Worm (Caenorhabditis elegans) whole organism, young adult: Measurements from ENCODE around the gene lgc-43.
A peak's percentile ranks its signal among the peaks of the same experiment; 100 is the strongest.

Source experiments
- B0035.1 ChIP-seq: sonication (generic microtip); optimal IDR thresholded peaks from 2 replicates; lab custom pipeline; 2016; ENCODE audit warnings: missing genetic modification characterization, mild to moderate bottlenecking, missing compliant biosample characterization, missing genotype, missing genetic modification reagents
- B0336.3 ChIP-seq: fragments of 200-800 bp; sonication (Bioruptor generic); IDR thresholded peaks from 2 replicates; pipeline ENCODE4 v1.3.6; 2022; ENCODE audit warnings: missing genetic modification characterization, missing compliant biosample characterization
- C06A6.2 ChIP-seq: fragments of 200-800 bp; sonication (Bioruptor generic); conservative IDR thresholded peaks from 2 replicates; pipeline ENCODE4 v1.3.6; 2022; ENCODE audit warnings: missing genetic modification characterization, missing compliant biosample characterization
- F10E7.11 ChIP-seq: sonication (generic microtip); optimal IDR thresholded peaks from 2 replicates; lab custom pipeline; 2017; ENCODE audit warnings: mild to moderate bottlenecking, missing genetic modification characterization, moderate library complexity, missing compliant biosample characterization
- F33H1.4 ChIP-seq: fragments of 200-800 bp; sonication (Bioruptor generic); IDR thresholded peaks from 2 replicates; pipeline ENCODE4 v1.3.6; 2022; ENCODE audit warnings: missing genetic modification reagents, missing genetic modification characterization, missing compliant biosample characterization
- F37B4.10 ChIP-seq: fragments of 200-800 bp; sonication (Bioruptor generic); IDR thresholded peaks from 2 replicates; pipeline ENCODE4 v1.3.6; 2022; ENCODE audit warnings: missing genetic modification characterization, missing compliant biosample characterization
- F52B5.7 ChIP-seq: sonication (generic microtip); optimal IDR thresholded peaks from 2 replicates; lab custom pipeline; 2016; ENCODE audit warnings: mild to moderate bottlenecking, missing genetic modification characterization, missing compliant biosample characterization
- F55B11.4 ChIP-seq: sonication (generic microtip); optimal IDR thresholded peaks from 2 replicates; lab custom pipeline; 2016; ENCODE audit warnings: missing compliant biosample characterization, missing genetic modification characterization, borderline replicate concordance; ENCODE audit not compliant: insufficient read depth
- F57A8.1 ChIP-seq: fragments of 200-800 bp; sonication (Bioruptor generic); optimal IDR thresholded peaks from 2 replicates; lab custom pipeline; 2018; ENCODE audit warnings: mild to moderate bottlenecking, missing genetic modification characterization, moderate library complexity, missing compliant biosample characterization
- K12H6.12 ChIP-seq: fragments of 200-800 bp; sonication (Bioruptor generic); optimal IDR thresholded peaks from 2 replicates; lab custom pipeline; 2018; ENCODE audit warnings: mild to moderate bottlenecking, missing genetic modification characterization, missing compliant biosample characterization
- T07F8.4 ChIP-seq: sonication (generic microtip); optimal IDR thresholded peaks from 2 replicates; lab custom pipeline; 2016; ENCODE audit warnings: mild to moderate bottlenecking, missing genetic modification characterization, moderate library complexity, missing compliant biosample characterization
- Y53G8AR.9 ChIP-seq: fragments of 200-800 bp; sonication (Bioruptor generic); conservative IDR thresholded peaks from 2 replicates; pipeline ENCODE4 v1.3.6; 2022; ENCODE audit warnings: missing genetic modification reagents, missing genetic modification characterization, missing compliant biosample characterization
- Y56A3A.18 ChIP-seq: fragments of 200-800 bp; sonication (Bioruptor generic); IDR thresholded peaks from 2 replicates; pipeline ENCODE4 v1.3.6; 2022; ENCODE audit warnings: missing genetic modification reagents, missing genetic modification characterization, missing compliant biosample characterization
- ZK185.1 ChIP-seq: sonication (generic microtip); optimal IDR thresholded peaks from 2 replicates; lab custom pipeline; 2016; ENCODE audit warnings: mild to moderate bottlenecking, missing genetic modification characterization, missing compliant biosample characterization; ENCODE audit not compliant: poor library complexity, severe bottlenecking
- aptf-3 ChIP-seq: fragments of 200-800 bp; sonication (Bioruptor generic); IDR thresholded peaks from 2 replicates; pipeline ENCODE4 v1.3.6; 2022; ENCODE audit warnings: missing genetic modification characterization, missing compliant biosample characterization
- atf-7 ChIP-seq: sonication (generic microtip); optimal IDR thresholded peaks from 2 replicates; lab custom pipeline; 2017; ENCODE audit warnings: mild to moderate bottlenecking, missing genetic modification characterization, missing compliant biosample characterization
- attf-5 ChIP-seq: fragments of 200-800 bp; sonication (Bioruptor generic); optimal IDR thresholded peaks from 2 replicates; lab custom pipeline; 2018; ENCODE audit warnings: mild to moderate bottlenecking, missing genetic modification characterization, missing compliant biosample characterization
- bed-2 ChIP-seq: fragments of 200-800 bp; sonication (Bioruptor generic); IDR thresholded peaks from 2 replicates; pipeline ENCODE4 v1.3.6; 2022; ENCODE audit warnings: missing genetic modification reagents, missing genetic modification characterization, missing compliant biosample characterization
- cebp-2 ChIP-seq: fragments of 200-800 bp; sonication (Bioruptor generic); IDR thresholded peaks from 2 replicates; pipeline ENCODE4 v1.3.6; 2022; ENCODE audit warnings: missing genetic modification characterization, missing compliant biosample characterization
- ceh-40 ChIP-seq: fragments of 200-800 bp; sonication (Bioruptor generic); IDR thresholded peaks from 2 replicates; pipeline ENCODE4 v1.3.6; 2022; ENCODE audit warnings: missing genetic modification characterization, missing compliant biosample characterization
- ceh-58 ChIP-seq: fragments of 200-800 bp; sonication (Bioruptor generic); IDR thresholded peaks from 2 replicates; pipeline ENCODE4 v1.3.6; 2022; ENCODE audit warnings: missing genetic modification characterization, missing compliant biosample characterization
- ceh-79 ChIP-seq: sonication (generic microtip); optimal IDR thresholded peaks from 2 replicates; lab custom pipeline; 2017; ENCODE audit warnings: mild to moderate bottlenecking, missing genetic modification characterization, missing compliant biosample characterization
- ceh-91 ChIP-seq: fragments of 200-800 bp; sonication (Bioruptor generic); IDR thresholded peaks from 2 replicates; pipeline ENCODE4 v1.3.6; 2022; ENCODE audit warnings: missing genetic modification reagents, missing genetic modification characterization, missing compliant biosample characterization
- die-1 ChIP-seq: sonication (generic microtip); optimal IDR thresholded peaks from 2 replicates; lab custom pipeline; 2016; ENCODE audit warnings: missing genotype, mild to moderate bottlenecking, missing genetic modification characterization, missing compliant biosample characterization
- dox-1 ChIP-seq: fragments of 200-800 bp; sonication (Bioruptor generic); IDR thresholded peaks from 2 replicates; pipeline ENCODE4 v1.3.6; 2022; ENCODE audit warnings: missing genetic modification reagents, missing genetic modification characterization, missing compliant biosample characterization
- dpl-1 ChIP-seq: fragments of 150-350 bp; optimal IDR thresholded peaks from 2 replicates; lab custom pipeline; 2014; ENCODE audit warnings: missing biosample characterization, missing genetic modification reagents, missing genetic modification characterization
- ets-4 ChIP-seq: fragments of 200-800 bp; sonication (Bioruptor generic); optimal IDR thresholded peaks from 2 replicates; lab custom pipeline; 2018; ENCODE audit warnings: mild to moderate bottlenecking, missing genetic modification characterization, missing compliant biosample characterization
- hrde-1 ChIP-seq: sonication (generic microtip); optimal IDR thresholded peaks from 2 replicates; lab custom pipeline; 2016; ENCODE audit warnings: missing genetic modification characterization, mild to moderate bottlenecking, missing compliant biosample characterization, moderate library complexity, missing genotype, missing genetic modification reagents, borderline replicate concordance
- hsf-1 ChIP-seq: fragments of 200-800 bp; sonication (Bioruptor generic); IDR thresholded peaks from 2 replicates; pipeline ENCODE4 v1.3.6; 2022; ENCODE audit warnings: missing genetic modification reagents, missing genetic modification characterization, missing compliant biosample characterization
- let-526 ChIP-seq: fragments of 200-800 bp; sonication (Bioruptor generic); IDR thresholded peaks from 2 replicates; pipeline ENCODE4 v1.3.6; 2022; ENCODE audit warnings: missing genetic modification reagents, missing genetic modification characterization, missing compliant biosample characterization
- let-607 ChIP-seq, 2 experiments: fragments of 200-800 bp in 1 of 2; sonication (Bioruptor generic) in 1 of 2; sonication (generic microtip) in 1 of 2; optimal IDR thresholded peaks; 2 replicates each; lab custom pipeline; 2016 to 2018; ENCODE audit warnings: mild to moderate bottlenecking in 2 of 2, missing compliant biosample characterization in 2 of 2, missing genetic modification characterization in 2 of 2, moderate library complexity in 2 of 2, missing genotype in 1 of 2
- lin-35 ChIP-seq, 3 experiments: fragments of 150-350 bp in 2 of 3; sonication (generic microtip) in 1 of 3; optimal IDR thresholded peaks; 2 replicates each; lab custom pipeline; 2014 to 2018; ENCODE audit warnings: missing biosample characterization in 3 of 3, missing genetic modification characterization in 3 of 3, missing genetic modification reagents in 3 of 3
- lir-1 ChIP-seq: fragments of 200-800 bp; sonication (Bioruptor generic); conservative IDR thresholded peaks from 2 replicates; pipeline ENCODE4 v1.3.6; 2022; ENCODE audit warnings: missing genetic modification reagents, missing genetic modification characterization, missing compliant biosample characterization
- lsl-1 ChIP-seq: fragments of 200-800 bp; sonication (Bioruptor generic); optimal IDR thresholded peaks from 2 replicates; lab custom pipeline; 2018; ENCODE audit warnings: mild to moderate bottlenecking, missing genetic modification characterization, moderate library complexity, missing compliant biosample characterization
- madf-6 ChIP-seq: fragments of 200-800 bp; sonication (Bioruptor generic); IDR thresholded peaks from 2 replicates; pipeline ENCODE4 v1.3.6; 2022; ENCODE audit warnings: missing genetic modification reagents, missing genetic modification characterization, missing compliant biosample characterization
- madf-8 ChIP-seq: fragments of 200-800 bp; sonication (Bioruptor generic); conservative IDR thresholded peaks from 2 replicates; pipeline ENCODE4 v1.3.6; 2022; ENCODE audit warnings: missing genetic modification reagents, missing genetic modification characterization, missing compliant biosample characterization
- nhr-179 ChIP-seq: sonication (generic microtip); optimal IDR thresholded peaks from 2 replicates; lab custom pipeline; 2016; ENCODE audit warnings: mild to moderate bottlenecking, missing genetic modification characterization, missing compliant biosample characterization
- nhr-80 ChIP-seq: sonication (generic microtip); optimal IDR thresholded peaks from 2 replicates; lab custom pipeline; 2016; ENCODE audit warnings: missing genetic modification characterization, missing compliant biosample characterization
- pbrm-1 ChIP-seq: fragments of 200-800 bp; sonication (Bioruptor generic); IDR thresholded peaks from 2 replicates; pipeline ENCODE4 v1.3.6; 2022; ENCODE audit warnings: missing genetic modification reagents, missing genetic modification characterization, missing compliant biosample characterization
- repo-1 ChIP-seq: sonication (generic microtip); optimal IDR thresholded peaks from 2 replicates; lab custom pipeline; 2017; ENCODE audit warnings: mild to moderate bottlenecking, missing genetic modification characterization, missing compliant biosample characterization
- sea-2 ChIP-seq: fragments of 200-800 bp; sonication (Bioruptor generic); IDR thresholded peaks from 2 replicates; pipeline ENCODE4 v1.3.6; 2022; ENCODE audit warnings: missing genetic modification characterization, missing compliant biosample characterization
- ztf-26 ChIP-seq: sonication (generic microtip); optimal IDR thresholded peaks from 2 replicates; lab custom pipeline; 2017; ENCODE audit warnings: missing genetic modification characterization, missing compliant biosample characterization
- ztf-6 ChIP-seq: fragments of 200-800 bp; sonication (Bioruptor generic); IDR thresholded peaks from 2 replicates; pipeline ENCODE4 v1.3.6; 2022; ENCODE audit warnings: missing genetic modification reagents, missing genetic modification characterization, missing compliant biosample characterization

The lgc-43 gene

ce11 chrIV:10542283-10542682, 36.2 kb upstream of the lgc-43 start:
- TF ChIP-seq sea-2 (no peak), hsf-1 (GFP tag; lab: Robert Waterston, UW) (no peak), F57A8.1 (GFP tag; lab: Kevin White, UChicago) (no peak), dox-1 (no peak), nhr-80 (tag; lab: Kevin White, UChicago) (peak; percentile 50)

- TF ChIP-seq nhr-80 (tag; lab: Kevin White, UChicago), result peak; percentile 51
- TF ChIP-seq K12H6.12 (tag; lab: Kevin White, UChicago), result no peak
Observed at ce11 chrIV:10543361-10543760, 35.1 kb upstream of the lgc-43 start.

- TF ChIP-seq ets-4 (GFP tag; lab: Kevin White, UChicago) (no peak), dox-1 (no peak), lin-35 (GFP tag; optimal IDR thresholded peaks at IDR 0.05; lab: Kevin White, UChicago) (no peak), ceh-91 (GFP tag; lab: Robert Waterston, UW) (no peak), hrde-1 (tag; lab: Kevin White, UChicago) (no peak), pbrm-1 (GFP tag; lab: Robert Waterston, UW) (no peak), ztf-26 (tag; lab: Kevin White, UChicago) (no peak), nhr-179 (tag; lab: Kevin White, UChicago) (no peak), B0336.3 (GFP tag; lab: Robert Waterston, UW) (no peak), F52B5.7 (no peak), lir-1 (GFP tag; lab: Robert Waterston, UW) (no peak), T07F8.4 (tag; lab: Kevin White, UChicago) (no peak), dpl-1 (GFP tag; lab: Kevin White, UChicago) (no peak), aptf-3 (GFP tag; lab: Robert Waterston, UW) (no peak), let-607 (tag; optimal IDR thresholded peaks at IDR 0.05; lab: Kevin White, UChicago) (no peak), ceh-79 (tag; lab: Kevin White, UChicago) (no peak), ceh-58 (GFP tag; lab: Robert Waterston, UW) (no peak), cebp-2 (no peak), bed-2 (no peak)
Observed at ce11 chrIV:10545038-10545437, 33.4 kb upstream of the lgc-43 start, which contains the start of gene T07G12.5. TSS of gene T07G12.5 (minus strand) at chrIV:10545138.

- TF ChIP-seq F55B11.4, result no peak
- no peak for TF ChIP-seq Y53G8AR.9 (GFP tag; lab: Robert Waterston, UW)
- TF ChIP-seq C06A6.2 (GFP tag; lab: Robert Waterston, UW), result no peak
- TF ChIP-seq T07F8.4 (tag; lab: Kevin White, UChicago), result no peak
- TF ChIP-seq pbrm-1 (GFP tag; lab: Robert Waterston, UW), result no peak
- TF ChIP-seq let-526 (GFP tag; lab: Robert Waterston, UW), result no peak
- no peak for TF ChIP-seq let-607 (tag; optimal IDR thresholded peaks at IDR 0.05; lab: Kevin White, UChicago)
- TF ChIP-seq die-1 (tag; lab: Kevin White, UChicago), result no peak
- no peak for TF ChIP-seq F57A8.1 (GFP tag; lab: Kevin White, UChicago)
- no peak for TF ChIP-seq attf-5
- no peak for TF ChIP-seq repo-1
- no peak for TF ChIP-seq Y56A3A.18 (GFP tag; lab: Robert Waterston, UW)
- no peak for TF ChIP-seq B0035.1
- TF ChIP-seq madf-8 (GFP tag; lab: Robert Waterston, UW), result 0 out of 2 replicates have a peak, but pooled peaks have one; percentile 24
- TF ChIP-seq atf-7, result no peak
- no peak for TF ChIP-seq ztf-6
- no peak for TF ChIP-seq F52B5.7
- no peak for TF ChIP-seq F10E7.11 (tag; lab: Kevin White, UChicago)
- no peak for TF ChIP-seq dpl-1 (GFP tag; lab: Kevin White, UChicago)
- no peak for TF ChIP-seq ceh-40 (GFP tag; lab: Robert Waterston, UW)
- no peak for TF ChIP-seq B0336.3 (GFP tag; lab: Robert Waterston, UW)
- TF ChIP-seq F33H1.4 (GFP tag; lab: Robert Waterston, UW), result peak; percentile 83
- TF ChIP-seq F37B4.10 (GFP tag; lab: Robert Waterston, UW), result no peak
- peak; percentile 85 for TF ChIP-seq lsl-1 (GFP tag; lab: Kevin White, UChicago)
- TF ChIP-seq ZK185.1 (tag; lab: Kevin White, UChicago), result no peak
- TF ChIP-seq madf-6 (GFP tag; lab: Robert Waterston, UW), result peak; percentile 78
- no peak for TF ChIP-seq ceh-79 (tag; lab: Kevin White, UChicago)
Observed at ce11 chrIV:10546589-10547136, 31.8 kb upstream of the lgc-43 start, which contains the start of gene zim-1. TSS of gene zim-1 (plus strand) at chrIV:10547086.
